Worm (Caenorhabditis elegans): Measurements from ENCODE around the gene hsp-1.
A peak's percentile ranks its signal among the peaks of the same experiment; 100 is the strongest.

Gene hsp-1

ce11 chrIV:17264714-17265113 lies 14.0 kb upstream of the hsp-1 start, which contains the start of gene F26D10.13:
Gene F26D10.13, minus strand, starts transcription at chrIV:17264814.
- TF ChIP-seq nhr-25 (tag; optimal IDR thresholded peaks at IDR 0.05) = no peak
- TF ChIP-seq nhr-76 (tag; optimal IDR thresholded peaks at IDR 0.05) = no peak
- no peak for TF ChIP-seq ZK546.5 (tag; optimal IDR thresholded peaks at IDR 0.05)
- TF ChIP-seq nfya-1 (tag; optimal IDR thresholded peaks at IDR 0.05; ENCODE audit: insufficient read depth) = no peak
- no peak for TF ChIP-seq lin-15B (tag; optimal IDR thresholded peaks at IDR 0.05)

ce11 chrIV:17265279-17265678 lies 13.5 kb upstream of the hsp-1 start, which contains the start of gene str-187:
Gene str-187, plus strand, starts transcription at chrIV:17265579.
- TF ChIP-seq ceh-16 (tag; optimal IDR thresholded peaks at IDR 0.05) (no peak), unc-39 (tag; optimal IDR thresholded peaks at IDR 0.05) (no peak), ceh-9 (tag; optimal IDR thresholded peaks at IDR 0.05) (no peak), eor-1 (tag; optimal IDR thresholded peaks at IDR 0.05) (no peak), jun-1 (tag; optimal IDR thresholded peaks at IDR 0.05) (no peak), sea-2 (GFP tag; optimal IDR thresholded peaks at IDR 0.05) (no peak), nhr-28 (tag; optimal IDR thresholded peaks at IDR 0.05) (no peak), daf-12 (tag; optimal IDR thresholded peaks at IDR 0.05) (no peak)

DNA sequence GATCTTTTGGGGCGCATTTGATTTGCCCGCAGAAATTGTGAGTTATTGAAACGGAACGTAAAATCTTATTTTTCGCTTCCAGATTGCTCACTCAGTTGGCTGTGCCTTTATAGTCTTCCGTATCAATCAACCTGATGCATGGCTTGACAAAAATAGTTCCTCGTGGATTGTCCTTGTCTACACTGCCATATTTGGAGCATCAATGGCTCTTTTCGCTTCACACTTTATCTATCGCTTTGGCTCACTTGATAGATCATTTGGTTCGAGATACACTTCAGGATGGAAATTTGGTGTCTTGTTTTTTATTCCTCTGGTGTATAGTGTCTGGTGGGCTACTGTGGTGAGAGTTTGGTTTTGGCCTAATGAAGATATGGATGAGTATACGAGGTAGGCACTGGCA lies 13.0 kb upstream of the hsp-1 start:
- no peak for TF ChIP-seq fkh-10 (GFP tag; optimal IDR thresholded peaks at IDR 0.05)
- TF ChIP-seq nhr-43 (tag; optimal IDR thresholded peaks at IDR 0.05; ENCODE audit: poor library complexity, severe bottlenecking) = no peak
- no peak for TF ChIP-seq lsy-12 (tag; optimal IDR thresholded peaks at IDR 0.05)
- TF ChIP-seq mdl-1 (tag; optimal IDR thresholded peaks at IDR 0.05) = no peak
- no peak for TF ChIP-seq aly-2 (tag; optimal IDR thresholded peaks at IDR 0.05)
- TF ChIP-seq daf-12 (tag; optimal IDR thresholded peaks at IDR 0.05) = no peak
- TF ChIP-seq elt-1 (tag; optimal IDR thresholded peaks at IDR 0.05) = no peak
- no peak for TF ChIP-seq unc-39 (tag; optimal IDR thresholded peaks at IDR 0.05)
- TF ChIP-seq skn-1 (tag; optimal IDR thresholded peaks at IDR 0.05) = no peak
- TF ChIP-seq fos-1 (tag; optimal IDR thresholded peaks at IDR 0.05) = no peak

DNA sequence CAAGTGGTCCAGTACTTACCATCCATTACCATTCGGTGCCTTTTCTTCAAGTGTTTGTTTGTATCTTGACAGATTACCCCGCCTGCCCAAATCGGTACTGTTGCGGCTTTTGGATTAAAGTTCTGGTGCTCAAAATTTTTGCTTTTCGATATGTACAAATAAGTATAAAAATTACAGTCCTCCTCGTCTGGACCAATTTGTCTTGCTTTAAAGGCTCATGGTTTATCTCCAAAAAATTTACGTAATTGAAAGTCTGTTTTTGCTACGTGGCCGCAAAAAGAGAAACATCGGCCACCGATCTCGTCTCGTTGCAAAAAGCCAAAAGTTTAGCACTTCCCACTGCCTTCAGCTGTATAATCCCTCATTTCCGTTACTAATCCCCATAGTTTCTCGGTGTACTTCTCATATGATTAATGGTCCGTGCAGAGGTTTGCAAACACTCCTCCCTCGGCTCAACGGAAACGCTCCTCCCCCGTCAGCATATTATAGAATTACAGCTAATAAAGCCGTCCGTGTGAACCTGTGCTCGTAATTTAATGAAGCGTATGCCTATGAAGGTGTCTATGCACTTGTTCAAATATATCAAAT lies 11.4 kb upstream of the hsp-1 start:
- TF ChIP-seq eor-1 (tag; optimal IDR thresholded peaks at IDR 0.05) = no peak
- no peak for TF ChIP-seq elt-2 (tag; optimal IDR thresholded peaks at IDR 0.05)
- no peak for TF ChIP-seq hmg-11 (tag; optimal IDR thresholded peaks at IDR 0.05)
- TF ChIP-seq lin-39 (tag; optimal IDR thresholded peaks at IDR 0.05) = peak; percentile 77
- no peak for TF ChIP-seq snpc-4 (tag; optimal IDR thresholded peaks at IDR 0.05)
- TF ChIP-seq jun-1 (tag; optimal IDR thresholded peaks at IDR 0.05) = no peak

ce11 chrIV:17268069-17268468 lies 10.7 kb upstream of the hsp-1 start:
- TF ChIP-seq nhr-23 (tag; optimal IDR thresholded peaks at IDR 0.05) (no peak), ama-1 (optimal IDR thresholded peaks at IDR 0.05) (no peak), lsy-12 (tag; optimal IDR thresholded peaks at IDR 0.05) (no peak), skn-1 (tag; optimal IDR thresholded peaks at IDR 0.05) (peak; percentile 45), ceh-28 (tag; optimal IDR thresholded peaks at IDR 0.05) (no peak)

DNA sequence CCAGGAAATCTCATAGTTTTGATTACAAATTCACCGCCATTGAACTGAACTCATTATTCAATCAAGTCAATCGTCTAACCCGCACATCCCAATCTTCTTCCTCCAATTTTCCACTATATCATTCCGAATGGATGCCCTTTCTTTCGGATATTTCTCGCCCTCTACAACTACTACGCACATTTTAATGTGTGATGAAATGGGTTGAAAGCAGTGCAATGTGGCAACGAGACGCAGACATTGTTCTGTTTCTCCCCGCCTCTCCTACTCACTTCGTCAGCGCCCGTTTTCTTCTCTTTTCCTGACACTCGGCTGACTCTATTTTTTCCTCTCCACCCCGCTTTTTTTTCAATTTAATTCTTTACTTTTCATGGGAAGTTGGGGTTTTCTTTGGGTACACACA lies 10.1 kb upstream of the hsp-1 start:
- TF ChIP-seq nhr-23 (tag; optimal IDR thresholded peaks at IDR 0.05) (peak; percentile 42), lin-15B (tag; optimal IDR thresholded peaks at IDR 0.05) (peak; percentile 5), nhr-76 (tag; optimal IDR thresholded peaks at IDR 0.05) (no peak), unc-62 (GFP tag; optimal IDR thresholded peaks at IDR 0.05) (no peak), nhr-12 (tag; optimal IDR thresholded peaks at IDR 0.05) (no peak), lsy-12 (tag; optimal IDR thresholded peaks at IDR 0.05) (no peak), pha-4 (tag; optimal IDR thresholded peaks at IDR 0.05) (peak; percentile 28), egl-5 (tag; optimal IDR thresholded peaks at IDR 0.05) (peak; percentile 93), elt-2 (tag; optimal IDR thresholded peaks at IDR 0.05) (peak; percentile 15), hmg-11 (tag; optimal IDR thresholded peaks at IDR 0.05) (peak; percentile 90), elt-1 (tag; optimal IDR thresholded peaks at IDR 0.05) (no peak), pqm-1 (tag; optimal IDR thresholded peaks at IDR 0.05) (peak; percentile 4), nfya-1 (tag; optimal IDR thresholded peaks at IDR 0.05; ENCODE audit: insufficient read depth) (peak; percentile 66), lin-39 (tag; optimal IDR thresholded peaks at IDR 0.05) (peak; percentile 67), snpc-4 (tag; optimal IDR thresholded peaks at IDR 0.05) (peak; percentile 28)
